Worm (Caenorhabditis elegans): ENCODE data around the gene K02F6.3.
"Not testable (repeated sequence)": the region's sequence is repeated elsewhere in the genome, so short reads cannot be mapped to it uniquely, and the experiment has no call there.

- not testable (repeated sequence) for TF ChIP-seq nhr-11, unc-39, nhr-237, mab-5 (tag; optimal IDR thresholded peaks at IDR 0.05)
These were observed 11.6 kb upstream of the K02F6.3 start, which contains the start of gene K02F6.5 for ce11 chrII:2534459-2534858.
